Fruit fly (Drosophila melanogaster): ENCODE results near the gene Remo.

The Remo gene

DNA sequence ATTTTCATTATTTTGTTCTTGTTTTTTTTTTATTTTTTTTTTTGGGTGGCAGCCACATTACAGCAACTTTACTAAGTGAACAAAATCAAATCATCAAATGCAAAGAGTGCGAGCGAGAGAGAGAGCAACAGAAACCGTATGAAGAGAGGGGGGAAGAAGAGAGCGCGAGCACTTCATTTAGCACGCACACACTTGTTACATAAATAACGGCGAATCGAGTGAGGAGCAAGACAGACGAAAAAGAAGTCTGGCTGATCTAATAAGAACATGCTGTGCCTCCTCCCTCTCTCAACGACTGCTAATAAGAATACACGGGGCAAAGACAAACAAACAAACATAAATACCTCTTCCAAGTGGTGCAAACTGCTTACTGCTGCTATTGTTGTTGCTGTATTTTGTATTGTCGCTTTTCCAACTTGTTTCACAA lies 3.3 kb upstream of the Remo start (continued):
- no peak for TF ChIP-seq Ptx1 (GFP tag; IDR thresholded peaks at IDR 0.05)
- TF ChIP-seq CG12236 (GFP tag; optimal IDR thresholded peaks at IDR 0.05), result no peak
- TF ChIP-seq phol (tag; optimal IDR thresholded peaks at IDR 0.05), result no peak
- peak; percentile 47 for TF ChIP-seq p53 (GFP tag; optimal IDR thresholded peaks at IDR 0.05)
- no peak for TF ChIP-seq CG14050 (GFP tag; IDR thresholded peaks at IDR 0.05)
- TF ChIP-seq Med (GFP tag), result peak; percentile 50
- TF ChIP-seq sima (GFP tag; optimal IDR thresholded peaks at IDR 0.05), result no peak
- no peak for TF ChIP-seq CG18262 (tag; optimal IDR thresholded peaks at IDR 0.05)
- TF ChIP-seq psq (GFP tag; optimal IDR thresholded peaks at IDR 0.05), result peak; percentile 64
- TF ChIP-seq H2.0 (GFP tag; IDR thresholded peaks at IDR 0.05), result no peak
- TF ChIP-seq shn (GFP tag; optimal IDR thresholded peaks at IDR 0.05), result no peak
- TF ChIP-seq Oaz (GFP tag; IDR thresholded peaks at IDR 0.05), result no peak
- TF ChIP-seq Pdp1 (GFP tag; optimal IDR thresholded peaks at IDR 0.05), result peak in 1 of 2 experiments; percentile 94
- peak; percentile 51 for TF ChIP-seq CG31365 (tag; optimal IDR thresholded peaks at IDR 0.05)
- TF ChIP-seq amos (GFP tag; IDR thresholded peaks at IDR 0.05; ENCODE audit: partially characterized antibody), result no peak
- no peak for TF ChIP-seq CG10366 (GFP tag; IDR thresholded peaks at IDR 0.05)
- peak; percentile 86 for TF ChIP-seq crol (GFP tag; IDR thresholded peaks at IDR 0.05)
- no peak for TF ChIP-seq B-H1 (GFP tag; IDR thresholded peaks at IDR 0.05)
- peak; percentile 36 for TF ChIP-seq lab (GFP tag; optimal IDR thresholded peaks at IDR 0.05)
- peak; percentile 65 to 86 for TF ChIP-seq Trl (optimal IDR thresholded peaks at IDR 0.05)
- TF ChIP-seq Trl (GFP tag; optimal IDR thresholded peaks at IDR 0.05), result no peak
- TF ChIP-seq CG6813 (GFP tag; optimal IDR thresholded peaks at IDR 0.05), result peak; percentile 19
- TF ChIP-seq scrt (GFP tag; optimal IDR thresholded peaks at IDR 0.05), result peak; percentile 47

DNA sequence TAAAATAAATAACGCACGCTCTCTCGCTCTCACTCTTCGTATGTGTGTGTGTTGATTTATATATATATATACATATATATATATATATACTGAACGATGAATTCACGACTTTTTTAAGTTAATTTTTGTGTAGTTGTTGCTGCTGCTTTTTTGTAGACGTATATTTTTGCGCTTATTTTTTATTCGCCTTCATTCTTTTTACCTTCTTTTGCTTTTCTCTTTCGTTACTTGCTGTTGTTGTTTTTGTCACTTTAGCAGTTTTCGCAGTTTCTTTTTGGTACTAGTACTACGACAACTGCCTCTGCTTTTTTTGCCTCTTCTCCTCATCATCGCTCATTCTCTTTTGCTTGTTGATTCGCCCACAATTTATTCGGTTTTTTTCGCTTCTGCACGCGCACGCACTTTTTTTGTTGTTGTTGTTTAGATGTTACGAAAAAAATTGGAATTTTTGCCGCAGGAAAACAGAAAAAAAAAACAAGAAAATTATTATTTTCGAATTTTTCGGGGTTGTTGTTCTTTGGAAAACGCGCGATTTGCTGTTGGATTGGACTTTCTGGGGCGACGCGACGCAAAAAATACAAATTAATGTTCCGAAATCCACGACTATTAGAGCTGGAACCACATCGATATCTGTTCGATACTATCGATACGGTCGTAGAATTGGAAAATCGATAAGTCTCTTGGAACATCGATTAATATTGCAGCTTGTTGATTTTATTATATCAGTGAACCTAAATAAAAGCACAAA lies 2.7 kb upstream of the Remo start, which contains the start of the genes HDAC4 and CG15743:
HDAC4 (minus strand) TSS at position 632 of the 748 bp plus-strand sequence.
CG15743 (plus strand) TSS at position 707 of the 748 bp plus-strand sequence.
- TF ChIP-seq CG3726 (GFP tag; IDR thresholded peaks at IDR 0.05) (no peak), slou (GFP tag; optimal IDR thresholded peaks at IDR 0.05) (no peak), CG13624 (GFP tag; optimal IDR thresholded peaks at IDR 0.05) (peak; percentile 26), D19B (GFP tag; optimal IDR thresholded peaks at IDR 0.05) (no peak), Med (GFP tag) (peak; percentile 69), Pdp1 (GFP tag; optimal IDR thresholded peaks at IDR 0.05) (peak; percentile 21 to 38), Dbx (GFP tag; IDR thresholded peaks at IDR 0.05) (peak; percentile 35; the same call in 1 of the 3 replicates), CG12391 (tag; optimal IDR thresholded peaks at IDR 0.05) (peak; percentile 44), CG42726 (GFP tag; IDR thresholded peaks at IDR 0.05; ENCODE audit: partially characterized antibody) (peak; percentile 64; the same call in 1 of the 2 replicates), sr (GFP tag; IDR thresholded peaks at IDR 0.05) (0 out of 3 replicates have a peak, but pooled peaks have one; percentile 18), HLH4C (GFP tag; IDR thresholded peaks at IDR 0.05; ENCODE audit: partially characterized antibody) (peak; percentile 91), CG9932 (GFP tag; IDR thresholded peaks at IDR 0.05) (peak; percentile 18; the same call in 1 of the 2 replicates), Side (GFP tag; optimal IDR thresholded peaks at IDR 0.05) (no peak), sens (GFP tag) (peak; percentile 88), CG5245 (GFP tag; optimal IDR thresholded peaks at IDR 0.05) (no peak), psq (GFP tag; optimal IDR thresholded peaks at IDR 0.05) (peak; percentile 92), Opbp (GFP tag; IDR thresholded peaks at IDR 0.05; ENCODE audit: partially characterized antibody) (peak; percentile 86), ap (GFP tag; IDR thresholded peaks at IDR 0.05) (no peak), Lpt (GFP tag; optimal IDR thresholded peaks at IDR 0.05) (no peak), slbo (GFP tag; IDR thresholded peaks at IDR 0.05) (no peak), CoRest (tag; optimal IDR thresholded peaks at IDR 0.05) (peak; percentile 12), CG13296 (GFP tag; optimal IDR thresholded peaks at IDR 0.05) (peak; percentile 20), vvl (GFP tag; IDR thresholded peaks at IDR 0.05) (peak; percentile 40; the same call in 1 of the 2 replicates), Doc3 (GFP tag; IDR thresholded peaks at IDR 0.05; ENCODE audit: partially characterized antibody) (peak; percentile 85), corto (GFP tag; optimal IDR thresholded peaks at IDR 0.05) (peak; percentile 7), CG7357 (GFP tag; IDR thresholded peaks at IDR 0.05) (no peak), Fer2 (tag; optimal IDR thresholded peaks at IDR 0.05) (no peak), CG4424 (GFP tag; optimal IDR thresholded peaks at IDR 0.05) (no peak), CG13894 (tag; optimal IDR thresholded peaks at IDR 0.05) (peak; percentile 22), gro (GFP tag; optimal IDR thresholded peaks at IDR 0.05) (peak; percentile 24)
